Worm (Caenorhabditis elegans) whole organism, midembryonic: ENCODE measurements around the gene uba-1.

Source experiments
- T22C8.4 ChIP-seq: fragments of 200-800 bp; sonication (Bioruptor generic); IDR thresholded peaks from 2 replicates; pipeline ENCODE4 v1.3.6; 2022; ENCODE audit warnings: missing genetic modification characterization, missing compliant biosample characterization
- cog-1 ChIP-seq: sonication (generic microtip); optimal IDR thresholded peaks from 2 replicates; lab custom pipeline; 2016; ENCODE audit warnings: missing genetic modification characterization, missing compliant biosample characterization
- flt-1 ChIP-seq: fragments of 200-800 bp; sonication (Bioruptor generic); IDR thresholded peaks from 2 replicates; pipeline ENCODE4 v1.3.6; 2022; ENCODE audit warnings: missing genetic modification characterization, missing compliant biosample characterization
- klf-2 ChIP-seq: fragments of 200-800 bp; sonication (Bioruptor generic); conservative IDR thresholded peaks from 2 replicates; pipeline ENCODE4 v1.3.6; 2022; ENCODE audit warnings: missing genetic modification reagents, missing genetic modification characterization, missing compliant biosample characterization
- med-1 ChIP-seq: sonication (generic microtip); optimal IDR thresholded peaks from 2 replicates; lab custom pipeline; 2017; ENCODE audit warnings: missing genetic modification characterization, mild to moderate bottlenecking, missing compliant biosample characterization, antibody characterized with exemption, missing genetic modification reagents; ENCODE audit not compliant: insufficient read depth
- tab-1 ChIP-seq: fragments of 200-800 bp; sonication (Bioruptor generic); IDR thresholded peaks from 2 replicates; pipeline ENCODE4 v1.3.6; 2022; ENCODE audit warnings: missing genetic modification characterization, missing compliant biosample characterization
- ztf-29 ChIP-seq: fragments of 200-800 bp; sonication (Bioruptor generic); IDR thresholded peaks from 2 replicates; pipeline ENCODE4 v1.3.6; 2022; ENCODE audit warnings: missing genetic modification reagents, missing genetic modification characterization, missing compliant biosample characterization

DNA sequence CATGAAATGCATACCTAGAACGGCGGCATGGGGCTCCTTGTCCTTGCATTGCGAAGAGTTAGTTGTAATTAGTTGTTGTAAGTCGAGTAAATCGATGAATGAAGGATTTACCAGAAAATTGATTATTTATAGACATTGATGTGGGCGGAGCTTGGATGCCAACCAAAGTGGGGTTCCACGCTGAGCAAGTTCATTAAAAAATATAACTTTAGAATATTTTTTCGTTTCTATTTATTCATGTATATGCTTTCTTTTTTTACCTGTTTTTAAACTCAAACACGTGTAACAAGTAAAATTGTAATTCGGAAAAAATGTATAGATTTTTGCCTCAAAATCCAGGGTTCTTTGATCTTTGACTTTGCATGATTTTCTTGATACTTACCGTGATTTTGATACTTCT lies 32.8 kb upstream of the uba-1 start, which contains the start of gene gipc-2:
- TF ChIP-seq flt-1 (GFP tag; lab: Robert Waterston, UW), result no peak
- TF ChIP-seq cog-1 (tag; lab: Kevin White, UChicago), result no peak
- no peak for TF ChIP-seq med-1 (GFP tag; lab: Kevin White, UChicago)
- no peak for TF ChIP-seq T22C8.4
- TF ChIP-seq klf-2, result no peak
- no peak for TF ChIP-seq ztf-29
- TF ChIP-seq tab-1 (GFP tag; lab: Robert Waterston, UW), result no peak
